Fruit fly (Drosophila melanogaster) whole organism, embryonic: ENCODE measurements around the gene Hez.
A peak's percentile ranks its signal among the peaks of the same experiment; 100 is the strongest.

Experiments
- Adf1 ChIP-seq: fragments of 200-800 bp; sonication (Bioruptor generic); IDR thresholded peaks from 2 replicates; pipeline ENCODE4 v1.3.6; 2022; ENCODE audit warnings: missing biosample characterization, missing genetic modification characterization
- Blimp-1 ChIP-seq: fragments of 200-800 bp; sonication (Bioruptor generic); optimal IDR thresholded peaks from 3 replicates; lab custom pipeline; 2018; ENCODE audit warnings: missing biosample characterization, missing genetic modification characterization, mild to moderate bottlenecking, moderate library complexity, missing genetic modification reagents
- CG10267 ChIP-seq: fragments of 200-800 bp; sonication (Bioruptor generic); optimal IDR thresholded peaks from 2 replicates; lab custom pipeline; 2018; ENCODE audit warnings: missing biosample characterization, mild to moderate bottlenecking, missing genetic modification characterization, moderate library complexity
- CG11085 ChIP-seq: fragments of 200-800 bp; sonication (Bioruptor generic); IDR thresholded peaks from 2 replicates; pipeline ENCODE4 v1.3.6; 2022; ENCODE audit warnings: missing biosample characterization, missing genetic modification characterization
- CG12391 ChIP-seq: fragments of 200-800 bp; sonication (Bioruptor generic); optimal IDR thresholded peaks from 3 replicates; lab custom pipeline; 2018; ENCODE audit warnings: missing biosample characterization, mild to moderate bottlenecking, missing genetic modification characterization, moderate library complexity
- CG13894 ChIP-seq: fragments of 200-800 bp; sonication (Bioruptor generic); optimal IDR thresholded peaks from 3 replicates; lab custom pipeline; 2018; ENCODE audit warnings: missing biosample characterization, mild to moderate bottlenecking, missing genetic modification characterization, moderate library complexity
- CG1603 ChIP-seq: fragments of 200-800 bp; sonication (Bioruptor generic); optimal IDR thresholded peaks from 2 replicates; lab custom pipeline; 2019; ENCODE audit warnings: missing biosample characterization, mild to moderate bottlenecking, missing genetic modification characterization, moderate library complexity
- CG17612 ChIP-seq: fragments of 200-800 bp; sonication (Bioruptor generic); IDR thresholded peaks from 2 replicates; pipeline ENCODE4 v1.3.6; 2022; ENCODE audit warnings: missing biosample characterization, missing genetic modification characterization
- CG2202 ChIP-seq: fragments of 200-800 bp; sonication (Bioruptor generic); optimal IDR thresholded peaks from 2 replicates; lab custom pipeline; 2018; ENCODE audit warnings: missing biosample characterization, mild to moderate bottlenecking, missing genetic modification characterization
- CG31441 ChIP-seq: fragments of 200-800 bp; sonication (Bioruptor generic); IDR thresholded peaks from 2 replicates; pipeline ENCODE4 v1.3.6; 2022; ENCODE audit warnings: missing biosample characterization, missing genetic modification characterization
- CG3726 ChIP-seq: fragments of 200-800 bp; sonication (Bioruptor generic); IDR thresholded peaks from 3 replicates; pipeline ENCODE4, ENCODE4 v1.3.6; 2022; ENCODE audit warnings: missing biosample characterization, missing genetic modification characterization
- CG4282 ChIP-seq: fragments of 200-800 bp; sonication (Bioruptor generic); optimal IDR thresholded peaks from 2 replicates; lab custom pipeline; 2016; ENCODE audit warnings: missing biosample characterization, missing genetic modification characterization
- CG43689 ChIP-seq: fragments of 200-800 bp; sonication (Bioruptor generic); IDR thresholded peaks from 2 replicates; pipeline ENCODE4 v1.3.6; 2022; ENCODE audit warnings: missing biosample characterization, missing genetic modification characterization
- CG5180 ChIP-seq: fragments of 200-800 bp; sonication (Bioruptor generic); optimal IDR thresholded peaks from 3 replicates; lab custom pipeline; 2017; ENCODE audit warnings: missing biosample characterization, missing genetic modification characterization, mild to moderate bottlenecking, moderate library complexity, missing genetic modification reagents
- CG8089 ChIP-seq: fragments of 200-800 bp; sonication (Bioruptor generic); optimal IDR thresholded peaks from 3 replicates; lab custom pipeline; 2016; ENCODE audit warnings: missing biosample characterization, missing genetic modification characterization
- Chrac-16 ChIP-seq: fragments of 200-800 bp; sonication (Bioruptor generic); optimal IDR thresholded peaks from 3 replicates; lab custom pipeline; 2016; ENCODE audit warnings: missing biosample characterization, missing genetic modification characterization
- Dbx ChIP-seq: fragments of 200-800 bp; sonication (Bioruptor generic); IDR thresholded peaks from 3 replicates; pipeline ENCODE4 v1.3.6; 2022; ENCODE audit warnings: missing biosample characterization, missing genetic modification characterization
- Deaf1 ChIP-seq: fragments of 200-800 bp; optimal IDR thresholded peaks from 3 replicates; lab custom pipeline; 2019; ENCODE audit warnings: missing biosample characterization, mild to moderate bottlenecking, missing genetic modification characterization, moderate library complexity
- GATAe ChIP-seq: fragments of 200-800 bp; sonication (Bioruptor generic); conservative IDR thresholded peaks from 2 replicates; pipeline ENCODE4 v1.3.6; 2022; ENCODE audit warnings: missing biosample characterization, missing genetic modification characterization
- HLHmδ ChIP-seq: fragments of 200-800 bp; sonication (Bioruptor generic); optimal IDR thresholded peaks from 2 replicates; lab custom pipeline; 2018; ENCODE audit warnings: missing biosample characterization, mild to moderate bottlenecking, missing genetic modification characterization, moderate library complexity
- Hr3 ChIP-seq: fragments of 200-800 bp; sonication (Bioruptor generic); optimal IDR thresholded peaks from 3 replicates; lab custom pipeline; 2016; ENCODE audit warnings: missing biosample characterization, missing genetic modification characterization
- Neu2 ChIP-seq: fragments of 200-800 bp; sonication (Bioruptor generic); optimal IDR thresholded peaks from 3 replicates; lab custom pipeline; 2016; ENCODE audit warnings: missing biosample characterization, missing genetic modification characterization, borderline replicate concordance
- YL-1 ChIP-seq: fragments of 200-800 bp; sonication (Bioruptor generic); optimal IDR thresholded peaks from 3 replicates; lab custom pipeline; 2017; ENCODE audit warnings: missing biosample characterization, mild to moderate bottlenecking, missing genetic modification characterization
- abd-A ChIP-seq: fragments of 200-800 bp; sonication (Bioruptor generic); optimal IDR thresholded peaks from 3 replicates; lab custom pipeline; 2019; ENCODE audit warnings: missing biosample characterization, mild to moderate bottlenecking, missing genetic modification characterization, moderate library complexity
- ap ChIP-seq: fragments of 200-800 bp; sonication (Bioruptor generic); IDR thresholded peaks from 2 replicates; pipeline ENCODE4 v1.3.6; 2022; ENCODE audit warnings: missing biosample characterization, missing genetic modification characterization
- bigmax ChIP-seq: fragments of 200-800 bp; sonication (Bioruptor generic); optimal IDR thresholded peaks from 2 replicates; lab custom pipeline; 2018; ENCODE audit warnings: missing biosample characterization, mild to moderate bottlenecking, missing genetic modification characterization
- chinmo ChIP-seq: fragments of 200-800 bp; sonication (Bioruptor generic); IDR thresholded peaks from 4 replicates; pipeline ENCODE4 v1.3.6; 2022; ENCODE audit warnings: missing biosample characterization, missing genetic modification characterization; ENCODE audit not compliant: partially characterized antibody
- crol ChIP-seq: fragments of 200-800 bp; sonication (Bioruptor generic); IDR thresholded peaks from 2 replicates; pipeline ENCODE4 v1.3.6; 2022; ENCODE audit warnings: missing biosample characterization, missing genetic modification characterization
- crp ChIP-seq, 2 experiments: fragments of 200-800 bp; sonication (Bioruptor generic); optimal IDR thresholded peaks; 2 replicates in 1 of 2; 3 replicates in 1 of 2; lab custom pipeline; 2017; ENCODE audit warnings: missing biosample characterization in 2 of 2, missing genetic modification characterization in 2 of 2, mild to moderate bottlenecking in 1 of 2, moderate library complexity in 1 of 2
- dmrt99B ChIP-seq: fragments of 200-800 bp; sonication (Bioruptor generic); optimal IDR thresholded peaks from 2 replicates; lab custom pipeline; 2018; ENCODE audit warnings: missing biosample characterization, mild to moderate bottlenecking, missing genetic modification characterization, moderate library complexity
- ewg ChIP-seq: fragments of 200-800 bp; sonication (Bioruptor generic); optimal IDR thresholded peaks from 3 replicates; lab custom pipeline; 2017; ENCODE audit warnings: mild to moderate bottlenecking, missing biosample characterization, missing genetic modification reagents, missing genetic modification characterization
- exex ChIP-seq: fragments of 200-800 bp; sonication (Bioruptor generic); optimal IDR thresholded peaks from 4 replicates; lab custom pipeline; 2018; ENCODE audit warnings: missing biosample characterization, mild to moderate bottlenecking, missing genetic modification characterization, moderate library complexity
- pum ChIP-seq: fragments of 200-800 bp; sonication (Bioruptor generic); optimal IDR thresholded peaks from 2 replicates; lab custom pipeline; 2016; ENCODE audit warnings: missing biosample characterization, missing genetic modification characterization
- scrt ChIP-seq: fragments of 200-800 bp; sonication (Bioruptor generic); optimal IDR thresholded peaks from 2 replicates; lab custom pipeline; 2018; ENCODE audit warnings: missing biosample characterization, mild to moderate bottlenecking, missing genetic modification characterization, moderate library complexity
- wek ChIP-seq: fragments of 200-800 bp; sonication (Bioruptor generic); optimal IDR thresholded peaks from 3 replicates; lab custom pipeline; 2018; ENCODE audit warnings: missing biosample characterization, mild to moderate bottlenecking, missing genetic modification characterization, moderate library complexity

Gene Hez

dm6 chr3L:9894643-9895042 lies at the start of gene Hez, which contains the start of gene CG6709:
Gene Hez (minus strand): TSS chr3L:9894743.
Gene CG6709 (minus strand): TSS chr3L:9894743.
- TF ChIP-seq ap (GFP tag; lab: Robert Waterston, UW) (no peak), CG10267 (tag; lab: Kevin White, UChicago) (no peak), CG17612 (GFP tag; lab: Robert Waterston, UW) (no peak), bigmax (GFP tag; lab: Kevin White, UChicago) (no peak), CG43689 (GFP tag; lab: Robert Waterston, UW) (no peak), chinmo (GFP tag; lab: Robert Waterston, UW) (no peak), CG3726 (GFP tag; lab: Robert Waterston, UW) (no peak), Dbx (GFP tag; lab: Robert Waterston, UW) (no peak), CG31441 (GFP tag; lab: Robert Waterston, UW) (no peak), Hr3 (no peak), Neu2 (GFP tag; lab: Kevin White, UChicago) (no peak), exex (tag; lab: Kevin White, UChicago) (no peak), CG1603 (no peak)

DNA sequence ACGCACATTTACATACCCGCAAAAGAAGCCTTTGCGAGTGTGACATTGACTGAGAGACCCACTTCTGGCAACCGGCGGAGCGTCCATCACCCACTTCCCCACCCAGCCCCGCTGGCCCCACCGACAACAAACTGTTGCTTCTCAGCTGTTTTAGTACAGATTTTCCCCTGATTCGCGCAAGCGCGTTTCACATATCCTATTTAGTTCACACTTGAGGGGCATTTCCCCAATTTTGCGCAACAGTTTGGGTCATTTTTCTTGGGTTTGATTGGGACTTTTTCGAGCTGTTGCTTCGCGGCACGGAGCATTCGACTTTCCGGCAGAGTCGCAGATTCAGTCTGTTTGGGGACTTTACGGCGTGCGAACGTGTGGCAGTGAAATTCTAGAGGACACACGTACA lies 32.6 kb upstream of the Hez start:
- TF ChIP-seq HLHmδ (GFP tag; lab: Kevin White, UChicago) (no peak), crol (peak; percentile 74), CG5180 (GFP tag; lab: Kevin White, UChicago) (peak; percentile 92), scrt (peak; percentile 100), Deaf1 (tag; lab: Kevin White, UChicago) (peak; percentile 69), Blimp-1 (GFP tag; lab: Kevin White, UChicago) (no peak), crp (GFP tag; optimal IDR thresholded peaks at IDR 0.05; lab: Kevin White, UChicago) (peak in 1 of 2 experiments; percentile 33), dmrt99B (tag; lab: Kevin White, UChicago) (no peak), wek (GFP tag; lab: Kevin White, UChicago) (no peak), CG12391 (no peak), Adf1 (GFP tag; lab: Robert Waterston, UW) (peak; percentile 10; the same call in 1 of the 2 replicates), CG13894 (tag; lab: Kevin White, UChicago) (peak; percentile 22), CG11085 (GFP tag; lab: Robert Waterston, UW) (no peak), CG2202 (tag; lab: Kevin White, UChicago) (no peak), ewg (GFP tag; lab: Kevin White, UChicago) (peak; percentile 83), GATAe (GFP tag; lab: Robert Waterston, UW) (no peak), chinmo (GFP tag; lab: Robert Waterston, UW) (0 out of 4 replicates have a peak, but pooled peaks have one; percentile 24), abd-A (tag; lab: Kevin White, UChicago) (peak; percentile 69), YL-1 (GFP tag; lab: Kevin White, UChicago) (no peak), CG4282 (no peak)

dm6 chr3L:9907719-9908170 lies 13.2 kb upstream of the Hez start, which contains the start of gene bma:
Gene bma (plus strand): TSS chr3L:9908120.
- peak; percentile 88 for TF ChIP-seq CG5180 (GFP tag; lab: Kevin White, UChicago)
- no peak for TF ChIP-seq Chrac-16 (GFP tag; lab: Kevin White, UChicago)
- TF ChIP-seq Deaf1 (tag; lab: Kevin White, UChicago): peak; percentile 75
- TF ChIP-seq pum (GFP tag; lab: Kevin White, UChicago): no peak
- peak; percentile 11 for TF ChIP-seq abd-A (tag; lab: Kevin White, UChicago)
- no peak for TF ChIP-seq CG8089 (GFP tag; lab: Kevin White, UChicago)
- TF ChIP-seq scrt: peak; percentile 97
- TF ChIP-seq, all 482 proteins: peak for 4
